Fruit fly (Drosophila melanogaster) whole organism, prepupa: Measurements from ENCODE around the gene CG14711.

Experiments used
- CG10631 ChIP-seq: fragments of 200-800 bp; sonication (Bioruptor generic); optimal IDR thresholded peaks from 2 replicates; lab custom pipeline; 2016; ENCODE audit warnings: missing biosample characterization, missing genetic modification characterization
- CG16779 ChIP-seq: fragments of 200-800 bp; sonication (Bioruptor generic); optimal IDR thresholded peaks from 3 replicates; lab custom pipeline; 2017; ENCODE audit warnings: missing biosample characterization, mild to moderate bottlenecking, missing genetic modification characterization
- topi ChIP-seq: fragments of 200-800 bp; sonication (Bioruptor generic); optimal IDR thresholded peaks from 3 replicates; lab custom pipeline; 2016; ENCODE audit warnings: missing biosample characterization, missing genetic modification characterization

- no peak for TF ChIP-seq topi (GFP tag; lab: Kevin White, UChicago)
- no peak for TF ChIP-seq CG10631 (GFP tag; lab: Kevin White, UChicago)
- TF ChIP-seq CG16779 (tag; lab: Kevin White, UChicago) = no peak
These were observed 14.4 kb downstream of the CG14711 start for dm6 chr3R:11637586-11637985.
